Worm (Caenorhabditis elegans) whole organism, L3 larva: ENCODE measurements around the gene K01G5.10.

Experiments used
- R02D3.7 ChIP-seq: fragments of 150-350 bp; optimal IDR thresholded peaks from 2 replicates; lab custom pipeline; 2014; ENCODE audit warnings: missing biosample characterization, missing genetic modification characterization
- aly-2 ChIP-seq: fragments of 150-350 bp; optimal IDR thresholded peaks from 2 replicates; lab custom pipeline; 2014; ENCODE audit warnings: missing biosample characterization, missing genetic modification characterization
- ama-1 ChIP-seq: fragments of 150-350 bp; optimal IDR thresholded peaks from 2 replicates; lab custom pipeline; 2018
- ceh-16 ChIP-seq: sonication (generic microtip); optimal IDR thresholded peaks from 2 replicates; lab custom pipeline; 2017; ENCODE audit warnings: missing biosample characterization, missing genetic modification characterization
- ceh-28 ChIP-seq: fragments of 150-350 bp; optimal IDR thresholded peaks from 2 replicates; lab custom pipeline; 2014; ENCODE audit warnings: missing biosample characterization, missing genetic modification reagents, missing genetic modification characterization
- ceh-82 ChIP-seq: fragments of 150-350 bp; optimal IDR thresholded peaks from 2 replicates; lab custom pipeline; 2014; ENCODE audit warnings: missing biosample characterization, missing genetic modification characterization
- ceh-9 ChIP-seq: sonication (generic microtip); optimal IDR thresholded peaks from 2 replicates; lab custom pipeline; 2018; ENCODE audit warnings: missing biosample characterization, missing genetic modification characterization
- daf-12 ChIP-seq: fragments of 150-350 bp; optimal IDR thresholded peaks from 2 replicates; lab custom pipeline; 2014; ENCODE audit warnings: missing biosample characterization, missing genetic modification reagents, missing genetic modification characterization
- egl-27 ChIP-seq: sonication (generic microtip); optimal IDR thresholded peaks from 4 replicates; lab custom pipeline; 2017; ENCODE audit warnings: missing biosample characterization, missing genetic modification reagents, missing genetic modification characterization
- egl-5 ChIP-seq: fragments of 150-350 bp; optimal IDR thresholded peaks from 2 replicates; lab custom pipeline; 2017; ENCODE audit warnings: missing biosample characterization, missing genetic modification reagents, missing genetic modification characterization, inconsistent platforms
- elt-1 ChIP-seq: fragments of 150-350 bp; optimal IDR thresholded peaks from 2 replicates; lab custom pipeline; 2014; ENCODE audit warnings: missing biosample characterization, missing genetic modification characterization
- elt-2 ChIP-seq: sonication (generic microtip); optimal IDR thresholded peaks from 2 replicates; lab custom pipeline; 2016; ENCODE audit warnings: missing genetic modification reagents, mild to moderate bottlenecking, missing genetic modification characterization, missing compliant biosample characterization
- eor-1 ChIP-seq, 2 experiments: fragments of 150-350 bp; optimal IDR thresholded peaks; 2 replicates each; lab custom pipeline; 2014 to 2018; ENCODE audit warnings: missing biosample characterization in 2 of 2, missing genetic modification characterization in 2 of 2
- fkh-10 ChIP-seq: sonication (generic microtip); optimal IDR thresholded peaks from 2 replicates; lab custom pipeline; 2017; ENCODE audit warnings: missing biosample characterization, missing genetic modification reagents, missing genetic modification characterization
- fkh-2 ChIP-seq: fragments of 150-350 bp; optimal IDR thresholded peaks from 2 replicates; lab custom pipeline; 2014; ENCODE audit warnings: missing biosample characterization, missing genetic modification reagents, missing genetic modification characterization
- fos-1 ChIP-seq: fragments of 150-350 bp; optimal IDR thresholded peaks from 2 replicates; lab custom pipeline; 2014; ENCODE audit warnings: missing biosample characterization, missing genetic modification characterization
- hmg-11 ChIP-seq: sonication (generic microtip); optimal IDR thresholded peaks from 2 replicates; lab custom pipeline; 2016; ENCODE audit warnings: missing genetic modification characterization, missing compliant biosample characterization
- jun-1 ChIP-seq: fragments of 150-350 bp; optimal IDR thresholded peaks from 2 replicates; lab custom pipeline; 2014; ENCODE audit warnings: missing biosample characterization, missing genetic modification reagents, missing genetic modification characterization
- lin-15B ChIP-seq: fragments of 150-350 bp; optimal IDR thresholded peaks from 2 replicates; lab custom pipeline; 2014; ENCODE audit warnings: missing biosample characterization, missing genetic modification characterization
- lin-39 ChIP-seq: fragments of 150-350 bp; optimal IDR thresholded peaks from 2 replicates; lab custom pipeline; 2018; ENCODE audit warnings: missing biosample characterization, missing genetic modification reagents, missing genetic modification characterization
- lsy-12 ChIP-seq: sonication (generic microtip); optimal IDR thresholded peaks from 2 replicates; lab custom pipeline; 2016; ENCODE audit warnings: mild to moderate bottlenecking, missing genetic modification characterization, missing compliant biosample characterization
- mdl-1 ChIP-seq: fragments of 150-350 bp; optimal IDR thresholded peaks from 2 replicates; lab custom pipeline; 2014; ENCODE audit warnings: missing biosample characterization, missing genetic modification characterization
- nfya-1 ChIP-seq: sonication (generic microtip); optimal IDR thresholded peaks from 2 replicates; lab custom pipeline; 2017; ENCODE audit warnings: missing genetic modification characterization, mild to moderate bottlenecking, missing compliant biosample characterization, antibody characterized with exemption, moderate library complexity; ENCODE audit not compliant: insufficient read depth
- nhr-11 ChIP-seq: fragments of 150-350 bp; optimal IDR thresholded peaks from 2 replicates; lab custom pipeline; 2014; ENCODE audit warnings: missing biosample characterization, missing genetic modification characterization
- nhr-12 ChIP-seq: fragments of 150-350 bp; optimal IDR thresholded peaks from 2 replicates; lab custom pipeline; 2014; ENCODE audit warnings: missing biosample characterization, missing genetic modification characterization
- nhr-23 ChIP-seq: fragments of 150-350 bp; optimal IDR thresholded peaks from 2 replicates; lab custom pipeline; 2014; ENCODE audit warnings: missing biosample characterization, missing genetic modification reagents, missing genetic modification characterization
- nhr-237 ChIP-seq: fragments of 150-350 bp; optimal IDR thresholded peaks from 2 replicates; lab custom pipeline; 2014; ENCODE audit warnings: missing biosample characterization, missing genetic modification characterization
- nhr-25 ChIP-seq: sonication (generic microtip); optimal IDR thresholded peaks from 2 replicates; lab custom pipeline; 2017; ENCODE audit warnings: missing biosample characterization, missing genetic modification characterization
- nhr-28 ChIP-seq: fragments of 150-350 bp; optimal IDR thresholded peaks from 2 replicates; lab custom pipeline; 2014; ENCODE audit warnings: missing biosample characterization, missing genetic modification characterization
- nhr-43 ChIP-seq: sonication (generic microtip); optimal IDR thresholded peaks from 2 replicates; lab custom pipeline; 2016; ENCODE audit warnings: mild to moderate bottlenecking, missing genetic modification characterization, missing compliant biosample characterization; ENCODE audit not compliant: poor library complexity, severe bottlenecking
- nhr-67 ChIP-seq: fragments of 150-350 bp; optimal IDR thresholded peaks from 2 replicates; lab custom pipeline; 2014; ENCODE audit warnings: missing biosample characterization, missing genetic modification characterization
- nhr-76 ChIP-seq: fragments of 150-350 bp; sonication (generic microtip); optimal IDR thresholded peaks from 5 replicates; lab custom pipeline; 2014; ENCODE audit warnings: missing biosample characterization, missing genetic modification characterization
- pha-4 ChIP-seq: fragments of 150-350 bp; optimal IDR thresholded peaks from 2 replicates; lab custom pipeline; 2014; ENCODE audit warnings: missing biosample characterization, missing genetic modification reagents, missing genetic modification characterization
- pqm-1 ChIP-seq: fragments of 150-350 bp; optimal IDR thresholded peaks from 2 replicates; lab custom pipeline; 2017; ENCODE audit warnings: missing biosample characterization, missing genetic modification characterization, inconsistent platforms
- skn-1 ChIP-seq: fragments of 150-350 bp; optimal IDR thresholded peaks from 2 replicates; lab custom pipeline; 2014; ENCODE audit warnings: missing biosample characterization, missing genetic modification characterization
- snpc-4 ChIP-seq: fragments of 150-350 bp; optimal IDR thresholded peaks from 2 replicates; lab custom pipeline; 2014; ENCODE audit warnings: missing biosample characterization, missing genetic modification characterization
- tbx-2 ChIP-seq: sonication (generic microtip); optimal IDR thresholded peaks from 2 replicates; lab custom pipeline; 2016; ENCODE audit warnings: mild to moderate bottlenecking, missing genetic modification characterization, missing compliant biosample characterization
- ztf-11 ChIP-seq: fragments of 150-350 bp; optimal IDR thresholded peaks from 2 replicates; lab custom pipeline; 2014; ENCODE audit warnings: missing biosample characterization, missing genetic modification characterization
- ztf-4 ChIP-seq: fragments of 150-350 bp; optimal IDR thresholded peaks from 2 replicates; lab custom pipeline; 2014; ENCODE audit warnings: missing biosample characterization, missing genetic modification characterization

The K01G5.10 gene

DNA sequence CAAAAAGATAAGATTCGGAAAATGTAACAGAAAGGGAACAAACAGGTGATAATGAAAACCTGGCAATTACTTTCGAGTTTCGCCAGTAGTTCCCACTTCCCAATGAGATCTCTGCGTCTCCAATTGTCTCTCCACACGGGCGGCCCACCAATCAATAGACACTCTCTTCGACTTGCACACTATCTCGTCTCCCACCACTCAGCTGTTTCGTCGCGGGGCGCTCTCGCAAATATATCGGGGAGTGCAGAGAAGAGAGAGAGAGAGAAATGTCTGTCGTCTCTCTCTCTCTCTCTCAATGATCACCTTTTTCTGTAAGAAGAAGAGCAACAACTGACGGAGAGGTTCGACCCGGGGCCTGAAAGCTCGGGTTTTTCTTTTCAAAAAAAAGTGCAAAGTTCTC is 38.2 kb downstream of the K01G5.10 start:
- peak; percentile 82 for TF ChIP-seq egl-5 (tag; lab: Kevin White, UChicago)
- no peak for TF ChIP-seq ztf-11 (tag; lab: Kevin White, UChicago)
- TF ChIP-seq lin-39 (tag; lab: Kevin White, UChicago) = peak; percentile 86
- no peak for TF ChIP-seq ceh-9 (tag; lab: Kevin White, UChicago)
- TF ChIP-seq R02D3.7 = peak; percentile 56
- no peak for TF ChIP-seq nhr-28 (tag; lab: Kevin White, UChicago)
- TF ChIP-seq mdl-1 (tag; lab: Kevin White, UChicago) = peak; percentile 70
- no peak for TF ChIP-seq nhr-67 (tag; lab: Kevin White, UChicago)
- TF ChIP-seq pqm-1 (tag; lab: Kevin White, UChicago) = peak; percentile 68
- TF ChIP-seq elt-1 (tag; lab: Kevin White, UChicago) = peak; percentile 1
- TF ChIP-seq jun-1 = peak; percentile 87
- peak; percentile 33 for TF ChIP-seq tbx-2 (tag; lab: Kevin White, UChicago)
- TF ChIP-seq ceh-82 (tag; lab: Kevin White, UChicago) = peak; percentile 45
- no peak for TF ChIP-seq nhr-237 (tag; lab: Kevin White, UChicago)
- peak; percentile 80 for TF ChIP-seq lin-15B (tag; lab: Kevin White, UChicago)
- no peak for TF ChIP-seq aly-2
- peak; percentile 29 for TF ChIP-seq egl-27
- TF ChIP-seq snpc-4 (tag; lab: Kevin White, UChicago) = peak; percentile 50
- peak; percentile 20 for TF ChIP-seq skn-1 (tag; lab: Kevin White, UChicago)
- TF ChIP-seq lsy-12 (tag; lab: Kevin White, UChicago) = peak; percentile 71
- TF ChIP-seq fkh-10 = peak; percentile 29
- TF ChIP-seq ceh-28 (tag; lab: Kevin White, UChicago) = peak; percentile 95
- TF ChIP-seq elt-2 (tag; lab: Kevin White, UChicago) = peak; percentile 86
- peak; percentile 81 for TF ChIP-seq nhr-25 (tag; lab: Kevin White, UChicago)
- TF ChIP-seq pha-4 (tag; lab: Kevin White, UChicago) = peak; percentile 88
- peak; percentile 6 for TF ChIP-seq nhr-11
- TF ChIP-seq nhr-43 (tag; lab: Kevin White, UChicago) = peak; percentile 22
- TF ChIP-seq nhr-76 = no peak
- TF ChIP-seq hmg-11 (tag; lab: Kevin White, UChicago) = peak; percentile 98
- TF ChIP-seq ama-1 (lab: Kevin White, UChicago) = peak; percentile 35
- TF ChIP-seq nhr-23 (tag; lab: Kevin White, UChicago) = peak; percentile 75
- peak; percentile 97 for TF ChIP-seq nfya-1 (tag; lab: Kevin White, UChicago)
- no peak for TF ChIP-seq fos-1 (tag; lab: Kevin White, UChicago)
- no peak for TF ChIP-seq daf-12 (tag; lab: Kevin White, UChicago)
- TF ChIP-seq, all 47 proteins: peak for 25

- TF ChIP-seq ceh-28 (tag; lab: Kevin White, UChicago) = peak; percentile 3
- peak; percentile 9 for TF ChIP-seq ama-1 (lab: Kevin White, UChicago)
- TF ChIP-seq jun-1 = peak; percentile 43
- TF ChIP-seq elt-2 (tag; lab: Kevin White, UChicago) = peak; percentile 81
- TF ChIP-seq pha-4 (tag; lab: Kevin White, UChicago) = peak; percentile 61
- TF ChIP-seq pqm-1 (tag; lab: Kevin White, UChicago) = peak; percentile 93
- no peak for TF ChIP-seq fkh-2 (tag; lab: Kevin White, UChicago)
- TF ChIP-seq nhr-25 (tag; lab: Kevin White, UChicago) = peak; percentile 2
- no peak for TF ChIP-seq ceh-82 (tag; lab: Kevin White, UChicago)
- no peak for TF ChIP-seq ceh-16 (tag; lab: Kevin White, UChicago)
- peak; percentile 22 for TF ChIP-seq mdl-1 (tag; lab: Kevin White, UChicago)
Measured at ce11 chrIII:10719057-10719456, 39.3 kb downstream of the K01G5.10 start.

DNA sequence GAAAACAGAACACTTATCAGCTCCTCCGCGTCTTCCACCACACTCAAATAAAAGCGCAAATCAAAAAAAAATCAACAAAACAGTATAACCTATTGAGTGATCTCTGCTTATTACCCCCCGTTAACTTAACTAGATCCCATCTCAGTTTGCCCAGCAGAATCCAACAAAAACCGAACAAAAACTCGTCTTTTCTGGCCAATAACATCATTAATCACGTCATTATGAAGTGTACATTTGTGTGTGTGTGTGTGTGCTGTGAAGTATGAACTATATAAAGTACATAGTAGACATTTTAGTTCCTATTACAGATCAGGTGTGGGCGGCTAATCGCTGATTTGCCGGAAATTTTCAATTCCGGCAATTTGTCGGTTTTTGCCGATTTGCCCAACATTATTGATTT is 40.2 kb downstream of the K01G5.10 start:
- TF ChIP-seq pqm-1 (tag; lab: Kevin White, UChicago) = peak; percentile 38
- TF ChIP-seq R02D3.7 = no peak
- TF ChIP-seq eor-1 (tag; optimal IDR thresholded peaks at IDR 0.05; lab: Kevin White, UChicago) = no peak
- peak; percentile 5 for TF ChIP-seq lsy-12 (tag; lab: Kevin White, UChicago)
- TF ChIP-seq ztf-4 (tag; lab: Kevin White, UChicago) = no peak
- no peak for TF ChIP-seq nhr-237 (tag; lab: Kevin White, UChicago)
- no peak for TF ChIP-seq ceh-16 (tag; lab: Kevin White, UChicago)
- TF ChIP-seq nhr-43 (tag; lab: Kevin White, UChicago) = peak; percentile 16
- TF ChIP-seq skn-1 (tag; lab: Kevin White, UChicago) = no peak
- TF ChIP-seq nhr-23 (tag; lab: Kevin White, UChicago) = peak; percentile 12
- TF ChIP-seq fkh-2 (tag; lab: Kevin White, UChicago) = no peak
- no peak for TF ChIP-seq egl-27
- no peak for TF ChIP-seq egl-5 (tag; lab: Kevin White, UChicago)
- TF ChIP-seq lin-15B (tag; lab: Kevin White, UChicago) = no peak
- TF ChIP-seq elt-1 (tag; lab: Kevin White, UChicago) = no peak
- TF ChIP-seq ama-1 (lab: Kevin White, UChicago) = peak; percentile 62
- TF ChIP-seq nhr-12 (tag; lab: Kevin White, UChicago) = no peak
- no peak for TF ChIP-seq ceh-82 (tag; lab: Kevin White, UChicago)
- TF ChIP-seq pha-4 (tag; lab: Kevin White, UChicago) = no peak
